Worm (Caenorhabditis elegans): ENCODE results near the gene srlf-31.

srlf-31 gene

ce11 chrIV:11877674-11878073 lies 45.3 kb downstream of the srlf-31 start, which contains the start of gene pph-2:
Gene pph-2, minus strand, starts transcription at chrIV:11877774.
- TF ChIP-seq him-1 (tag; optimal IDR thresholded peaks at IDR 0.05) (no peak), W03F9.2 (tag; optimal IDR thresholded peaks at IDR 0.05) (no peak), dao-5 (tag; optimal IDR thresholded peaks at IDR 0.05) (no peak)

Measured in whole organism, L4/young adult.